Worm (Caenorhabditis elegans) whole organism, L1 larva: ENCODE measurements around the gene C46H3.2.

Experiments used
- ama-1 ChIP-seq: fragments of 150-350 bp; optimal IDR thresholded peaks from 2 replicates; lab custom pipeline; 2014
- ceh-82 ChIP-seq, 3 experiments: fragments of 150-350 bp in 1 of 3; sonication (generic microtip) in 2 of 3; optimal IDR thresholded peaks; 2 replicates each; lab custom pipeline; 2014 to 2017; ENCODE audit warnings: missing biosample characterization in 3 of 3, missing genetic modification characterization in 3 of 3
- ets-5 ChIP-seq: fragments of 200-800 bp; sonication (Bioruptor generic); IDR thresholded peaks from 2 replicates; pipeline ENCODE4 v1.3.6; 2022; ENCODE audit warnings: missing genetic modification characterization, missing compliant biosample characterization
- nhr-28 ChIP-seq: fragments of 150-350 bp; optimal IDR thresholded peaks from 2 replicates; lab custom pipeline; 2014; ENCODE audit warnings: missing biosample characterization, missing genetic modification characterization
- nhr-77 ChIP-seq: fragments of 150-350 bp; optimal IDR thresholded peaks from 2 replicates; lab custom pipeline; 2014; ENCODE audit warnings: missing biosample characterization, missing genetic modification characterization
- zag-1 ChIP-seq: fragments of 150-350 bp; optimal IDR thresholded peaks from 2 replicates; lab custom pipeline; 2014; ENCODE audit warnings: missing biosample characterization, missing genetic modification characterization

ce11 chrX:1213136-1213535 is 17.4 kb downstream of the C46H3.2 start:
- no peak for TF ChIP-seq nhr-28 (tag; lab: Kevin White, UChicago)
- no peak for TF ChIP-seq ets-5 (GFP tag; lab: Robert Waterston, UW)
- TF ChIP-seq nhr-77 (tag; lab: Kevin White, UChicago): no peak
- TF ChIP-seq ceh-82 (tag; optimal IDR thresholded peaks at IDR 0.05; lab: Kevin White, UChicago): no peak
- TF ChIP-seq ama-1 (lab: Kevin White, UChicago): no peak
- no peak for TF ChIP-seq zag-1 (tag; lab: Kevin White, UChicago)
